Worm (Caenorhabditis elegans) whole organism, early embryonic: ENCODE measurements around the gene rpl-32.

Experiments
- B0310.2 ChIP-seq: sonication (generic microtip); optimal IDR thresholded peaks from 2 replicates; lab custom pipeline; 2016; ENCODE audit warnings: mild to moderate bottlenecking, missing genetic modification characterization, missing compliant biosample characterization
- ama-1 ChIP-seq: fragments of 150-350 bp; optimal IDR thresholded peaks from 2 replicates; lab custom pipeline; 2014
- ceh-13 ChIP-seq: fragments of 200-800 bp; sonication (Bioruptor generic); optimal IDR thresholded peaks from 2 replicates; lab custom pipeline; 2018; ENCODE audit warnings: mild to moderate bottlenecking, missing genetic modification characterization, missing compliant biosample characterization
- ets-7 ChIP-seq: sonication (generic microtip); optimal IDR thresholded peaks from 2 replicates; lab custom pipeline; 2016; ENCODE audit warnings: missing genotype, missing genetic modification characterization, missing compliant biosample characterization
- flt-1 ChIP-seq: fragments of 200-800 bp; sonication (Bioruptor generic); IDR thresholded peaks from 2 replicates; pipeline ENCODE4 v1.3.6; 2022; ENCODE audit warnings: missing genetic modification characterization, missing compliant biosample characterization
- hmbx-1 ChIP-seq: sonication (generic microtip); optimal IDR thresholded peaks from 2 replicates; lab custom pipeline; 2016; ENCODE audit warnings: mild to moderate bottlenecking, missing genetic modification characterization, missing compliant biosample characterization
- hmg-4 ChIP-seq: fragments of 200-800 bp; sonication (Bioruptor generic); optimal IDR thresholded peaks from 2 replicates; lab custom pipeline; 2018; ENCODE audit warnings: mild to moderate bottlenecking, missing genetic modification characterization, missing compliant biosample characterization
- hnd-1 ChIP-seq: sonication (generic microtip); optimal IDR thresholded peaks from 2 replicates; lab custom pipeline; 2016; ENCODE audit warnings: missing genetic modification characterization, missing compliant biosample characterization
- pes-1 ChIP-seq: fragments of 200-800 bp; sonication (Bioruptor generic); IDR thresholded peaks from 2 replicates; pipeline ENCODE4 v1.3.6; 2022; ENCODE audit warnings: missing genetic modification reagents, missing genetic modification characterization, missing compliant biosample characterization
- scrt-1 ChIP-seq: fragments of 200-800 bp; sonication (Bioruptor generic); IDR thresholded peaks from 2 replicates; pipeline ENCODE4 v1.3.6; 2022; ENCODE audit warnings: missing genetic modification characterization, missing compliant biosample characterization
- sea-1 ChIP-seq: fragments of 200-800 bp; sonication (Bioruptor generic); conservative IDR thresholded peaks from 2 replicates; pipeline ENCODE4 v1.3.6; 2022; ENCODE audit warnings: missing genetic modification characterization, missing compliant biosample characterization

ce11 chrII:9033034-9033433 lies 23.9 kb downstream of the rpl-32 start:
- no peak for TF ChIP-seq ceh-13 (GFP tag; lab: Kevin White, UChicago)
- no peak for TF ChIP-seq hmbx-1 (tag; lab: Kevin White, UChicago)
- no peak for TF ChIP-seq pes-1 (GFP tag; lab: Robert Waterston, UW)
- no peak for TF ChIP-seq sea-1 (GFP tag; lab: Robert Waterston, UW)
- TF ChIP-seq ama-1 (lab: Kevin White, UChicago), result no peak
- TF ChIP-seq ets-7 (tag; lab: Kevin White, UChicago), result no peak
- TF ChIP-seq flt-1 (GFP tag; lab: Robert Waterston, UW), result no peak
- no peak for TF ChIP-seq hnd-1 (tag; lab: Kevin White, UChicago)
- TF ChIP-seq B0310.2 (tag; lab: Kevin White, UChicago), result no peak
- TF ChIP-seq hmg-4 (GFP tag; lab: Kevin White, UChicago), result no peak
- TF ChIP-seq scrt-1 (GFP tag; lab: Robert Waterston, UW), result no peak
